Fruit fly (Drosophila melanogaster) whole organism, embryonic: ENCODE measurements around the gene Pxd.

ENCODE experiments used
- Ada2b ChIP-seq: fragments of 200-800 bp; sonication (Bioruptor generic); IDR thresholded peaks from 2 replicates; pipeline ENCODE4 v1.3.6; 2022; ENCODE audit warnings: missing biosample characterization, missing genetic modification characterization
- Atf-2 ChIP-seq: fragments of 200-800 bp; sonication (Bioruptor generic); optimal IDR thresholded peaks from 2 replicates; lab custom pipeline; 2016; ENCODE audit warnings: missing biosample characterization, missing genetic modification characterization
- B-H1 ChIP-seq: fragments of 200-800 bp; sonication (Bioruptor generic); IDR thresholded peaks from 3 replicates; pipeline ENCODE4 v1.3.6; 2022; ENCODE audit warnings: missing biosample characterization, missing genetic modification characterization
- CG10147 ChIP-seq: fragments of 200-800 bp; sonication (Bioruptor generic); optimal IDR thresholded peaks from 2 replicates; lab custom pipeline; 2019; ENCODE audit warnings: missing biosample characterization, mild to moderate bottlenecking, missing genetic modification characterization, moderate library complexity
- CG10209 ChIP-seq: fragments of 200-800 bp; sonication (Bioruptor generic); optimal IDR thresholded peaks from 3 replicates; lab custom pipeline; 2017; ENCODE audit warnings: missing biosample characterization, mild to moderate bottlenecking, missing genetic modification characterization, missing genetic modification reagents
- CG10366 ChIP-seq: fragments of 200-800 bp; sonication (Bioruptor generic); IDR thresholded peaks from 2 replicates; pipeline ENCODE4 v1.3.6; 2022; ENCODE audit warnings: missing biosample characterization, missing genetic modification characterization
- CG11456 ChIP-seq: fragments of 200-800 bp; sonication (Bioruptor generic); IDR thresholded peaks from 3 replicates; pipeline ENCODE4 v1.3.6; 2022; ENCODE audit warnings: missing biosample characterization, missing genetic modification characterization
- CG11560 ChIP-seq: fragments of 200-800 bp; sonication (Bioruptor generic); IDR thresholded peaks from 3 replicates; pipeline ENCODE4 v1.3.6; 2022; ENCODE audit warnings: missing biosample characterization, missing genetic modification characterization
- CG12942 ChIP-seq: fragments of 200-800 bp; sonication (Bioruptor generic); optimal IDR thresholded peaks from 3 replicates; lab custom pipeline; 2016; ENCODE audit warnings: missing biosample characterization, missing genetic modification characterization
- CG15073 ChIP-seq: fragments of 200-800 bp; sonication (Bioruptor generic); optimal IDR thresholded peaks from 2 replicates; lab custom pipeline; 2016; ENCODE audit warnings: missing biosample characterization, missing genetic modification characterization
- CG15269 ChIP-seq: fragments of 200-800 bp; sonication (Bioruptor generic); optimal IDR thresholded peaks from 2 replicates; lab custom pipeline; 2018; ENCODE audit warnings: missing biosample characterization, mild to moderate bottlenecking, missing genetic modification characterization, moderate library complexity
- CG15479 ChIP-seq: fragments of 200-800 bp; sonication (Bioruptor generic); optimal IDR thresholded peaks from 3 replicates; lab custom pipeline; 2019; ENCODE audit warnings: missing biosample characterization, mild to moderate bottlenecking, missing genetic modification characterization, moderate library complexity
- CG17359 ChIP-seq: fragments of 200-800 bp; sonication (Bioruptor generic); optimal IDR thresholded peaks from 3 replicates; lab custom pipeline; 2018; ENCODE audit warnings: missing biosample characterization, mild to moderate bottlenecking, missing genetic modification characterization, moderate library complexity
- CG1792 ChIP-seq: fragments of 200-800 bp; sonication (Bioruptor generic); optimal IDR thresholded peaks from 2 replicates; lab custom pipeline; 2016; ENCODE audit warnings: missing biosample characterization, missing genetic modification characterization
- CG3847 ChIP-seq: fragments of 200-800 bp; sonication (Bioruptor generic); IDR thresholded peaks from 2 replicates; pipeline ENCODE4 v1.3.6; 2022; ENCODE audit warnings: missing biosample characterization, missing genetic modification characterization
- CG6683 ChIP-seq: fragments of 200-800 bp; sonication (Bioruptor generic); optimal IDR thresholded peaks from 2 replicates; lab custom pipeline; 2017; ENCODE audit warnings: missing biosample characterization, mild to moderate bottlenecking, missing genetic modification characterization, missing genetic modification reagents
- CG9215 ChIP-seq: fragments of 200-800 bp; sonication (Bioruptor generic); IDR thresholded peaks from 2 replicates; pipeline ENCODE4 v1.3.6; 2022; ENCODE audit warnings: missing biosample characterization, missing genetic modification characterization
- CTCF ChIP-seq: fragments of 200-800 bp; sonication (Bioruptor generic); optimal IDR thresholded peaks from 2 replicates; lab custom pipeline; 2017; ENCODE audit warnings: missing biosample characterization, mild to moderate bottlenecking, missing genetic modification characterization, moderate library complexity
- D19B ChIP-seq: fragments of 200-800 bp; sonication (Bioruptor generic); optimal IDR thresholded peaks from 2 replicates; lab custom pipeline; 2017; ENCODE audit warnings: missing biosample characterization, mild to moderate bottlenecking, missing genetic modification characterization
- Deaf1 ChIP-seq: fragments of 200-800 bp; optimal IDR thresholded peaks from 3 replicates; lab custom pipeline; 2019; ENCODE audit warnings: missing biosample characterization, mild to moderate bottlenecking, missing genetic modification characterization, moderate library complexity
- Dfd ChIP-seq, 2 experiments: fragments of >200 bp; optimal IDR thresholded peaks; 2 replicates each; lab custom pipeline; 2017; ENCODE audit warnings: missing biosample characterization in 2 of 2, missing genetic modification characterization in 2 of 2
- Dp ChIP-seq: fragments of 200-800 bp; sonication (Bioruptor generic); optimal IDR thresholded peaks from 2 replicates; lab custom pipeline; 2018; ENCODE audit warnings: missing biosample characterization, mild to moderate bottlenecking, missing genetic modification characterization, moderate library complexity
- Ets97D ChIP-seq: fragments of 200-800 bp; sonication (Bioruptor generic); optimal IDR thresholded peaks from 3 replicates; lab custom pipeline; 2016; ENCODE audit warnings: missing biosample characterization, missing genetic modification characterization
- Fer3 ChIP-seq: fragments of 200-800 bp; sonication (Bioruptor generic); optimal IDR thresholded peaks from 2 replicates; lab custom pipeline; 2018; ENCODE audit warnings: missing biosample characterization, mild to moderate bottlenecking, missing genetic modification characterization, moderate library complexity
- Gug ChIP-seq: fragments of 200-800 bp; sonication (Bioruptor generic); IDR thresholded peaks from 4 replicates; pipeline ENCODE4 v1.3.6; 2022; ENCODE audit warnings: missing biosample characterization, missing genetic modification characterization
- HmgD ChIP-seq: fragments of 200-800 bp; sonication (Bioruptor generic); optimal IDR thresholded peaks from 3 replicates; lab custom pipeline; 2016; ENCODE audit warnings: missing biosample characterization, missing genetic modification characterization
- Hr78 ChIP-seq, 2 experiments: fragments of 200-800 bp in 1 of 2; fragments of >200 bp in 1 of 2; sonication (Bioruptor generic) in 1 of 2; optimal IDR thresholded peaks; 2 replicates each; lab custom pipeline; 2017 to 2019; ENCODE audit warnings: missing biosample characterization in 2 of 2, missing genetic modification characterization in 2 of 2, mild to moderate bottlenecking in 1 of 2, moderate library complexity in 1 of 2
- MBD-R2 ChIP-seq: fragments of 200-800 bp; sonication (Bioruptor generic); IDR thresholded peaks from 2 replicates; pipeline ENCODE4 v1.3.6; 2022; ENCODE audit warnings: missing biosample characterization, missing genetic modification characterization
- NC2α ChIP-seq: fragments of 200-800 bp; sonication (Bioruptor generic); optimal IDR thresholded peaks from 2 replicates; lab custom pipeline; 2016; ENCODE audit warnings: missing biosample characterization, missing genetic modification characterization
- Rfx ChIP-seq: fragments of 200-800 bp; sonication (Bioruptor generic); IDR thresholded peaks from 2 replicates; pipeline ENCODE4 v1.3.6; 2022; ENCODE audit warnings: missing biosample characterization, missing genetic modification characterization
- Vsx1 ChIP-seq: fragments of 200-800 bp; sonication (Bioruptor generic); optimal IDR thresholded peaks from 2 replicates; lab custom pipeline; 2017; ENCODE audit warnings: missing biosample characterization, mild to moderate bottlenecking, missing genetic modification characterization, missing genetic modification reagents
- Xrp1 ChIP-seq: fragments of 200-800 bp; sonication (Bioruptor generic); IDR thresholded peaks from 2 replicates; pipeline ENCODE4 v1.3.6; 2022; ENCODE audit warnings: missing biosample characterization, missing genetic modification characterization
- az2 ChIP-seq: fragments of 200-800 bp; sonication (Bioruptor generic); optimal IDR thresholded peaks from 3 replicates; lab custom pipeline; 2016; ENCODE audit warnings: missing biosample characterization, missing genetic modification characterization
- bbx ChIP-seq: fragments of 200-800 bp; sonication (Bioruptor generic); IDR thresholded peaks from 2 replicates; pipeline ENCODE4 v1.3.6; 2022; ENCODE audit warnings: missing biosample characterization, missing genetic modification characterization; ENCODE audit not compliant: partially characterized antibody
- cas ChIP-seq: fragments of 200-800 bp; sonication (Bioruptor generic); IDR thresholded peaks from 2 replicates; pipeline ENCODE4 v1.3.6; 2022; ENCODE audit warnings: missing biosample characterization, missing genetic modification characterization
- da ChIP-seq: fragments of 200-800 bp; sonication (Bioruptor generic); optimal IDR thresholded peaks from 2 replicates; lab custom pipeline; 2016; ENCODE audit warnings: missing biosample characterization, missing genetic modification characterization
- danr ChIP-seq: fragments of 200-800 bp; sonication (Bioruptor generic); IDR thresholded peaks from 2 replicates; pipeline ENCODE4 v1.3.6; 2022; ENCODE audit warnings: missing biosample characterization, missing genetic modification characterization
- ems ChIP-seq: fragments of 200-800 bp; sonication (Bioruptor generic); optimal IDR thresholded peaks from 3 replicates; lab custom pipeline; 2016; ENCODE audit warnings: missing biosample characterization, missing genetic modification characterization
- gro ChIP-seq: fragments of 200-800 bp; sonication (Bioruptor generic); optimal IDR thresholded peaks from 2 replicates; lab custom pipeline; 2016; ENCODE audit warnings: missing biosample characterization, missing genetic modification characterization
- gsb-n ChIP-seq: fragments of 200-800 bp; sonication (Bioruptor generic); optimal IDR thresholded peaks from 3 replicates; lab custom pipeline; 2018; ENCODE audit warnings: missing biosample characterization, mild to moderate bottlenecking, missing genetic modification characterization
- hbn ChIP-seq: fragments of 200-800 bp; sonication (Bioruptor generic); IDR thresholded peaks from 2 replicates; pipeline ENCODE4 v1.3.6; 2022; ENCODE audit warnings: missing biosample characterization, missing genetic modification characterization; ENCODE audit not compliant: partially characterized antibody
- ro ChIP-seq: fragments of 200-800 bp; sonication (Bioruptor generic); IDR thresholded peaks from 2 replicates; pipeline ENCODE4 v1.3.6; 2022; ENCODE audit warnings: missing biosample characterization, missing genetic modification characterization
- salm ChIP-seq: fragments of 200-800 bp; sonication (Bioruptor generic); optimal IDR thresholded peaks from 2 replicates; lab custom pipeline; 2018; ENCODE audit warnings: missing biosample characterization, mild to moderate bottlenecking, missing genetic modification characterization
- sd ChIP-seq: fragments of 200-800 bp; sonication (Bioruptor generic); optimal IDR thresholded peaks from 3 replicates; lab custom pipeline; 2018; ENCODE audit warnings: missing biosample characterization, mild to moderate bottlenecking, missing genetic modification characterization, moderate library complexity
- slp2 ChIP-seq: fragments of 200-800 bp; sonication (Bioruptor generic); optimal IDR thresholded peaks from 2 replicates; lab custom pipeline; 2016; ENCODE audit warnings: missing biosample characterization, missing genetic modification characterization
- so ChIP-seq: fragments of 200-800 bp; sonication (Bioruptor generic); IDR thresholded peaks from 3 replicates; pipeline ENCODE4 v1.3.6; 2022; ENCODE audit warnings: missing biosample characterization, missing genetic modification characterization
- ssp ChIP-seq: fragments of 200-800 bp; sonication (Bioruptor generic); IDR thresholded peaks from 2 replicates; pipeline ENCODE4 v1.3.6; 2022; ENCODE audit warnings: missing biosample characterization, missing genetic modification characterization
- tap ChIP-seq: fragments of 200-800 bp; optimal IDR thresholded peaks from 3 replicates; lab custom pipeline; 2019; ENCODE audit warnings: missing biosample characterization, mild to moderate bottlenecking, missing genetic modification characterization, moderate library complexity
- tll ChIP-seq, 2 experiments: fragments of 200-800 bp in 1 of 2; fragments of >200 bp in 1 of 2; sonication (Bioruptor generic) in 1 of 2; optimal IDR thresholded peaks; 2 replicates each; lab custom pipeline; 2017 to 2019; ENCODE audit warnings: missing biosample characterization in 2 of 2, missing genetic modification characterization in 2 of 2, mild to moderate bottlenecking in 1 of 2, moderate library complexity in 1 of 2
- wdn ChIP-seq: fragments of 200-800 bp; sonication (Bioruptor generic); IDR thresholded peaks from 2 replicates; pipeline ENCODE4 v1.3.6; 2022; ENCODE audit warnings: missing biosample characterization, missing genetic modification characterization
- wek ChIP-seq: fragments of 200-800 bp; sonication (Bioruptor generic); optimal IDR thresholded peaks from 3 replicates; lab custom pipeline; 2018; ENCODE audit warnings: missing biosample characterization, mild to moderate bottlenecking, missing genetic modification characterization, moderate library complexity

The Pxd gene

DNA sequence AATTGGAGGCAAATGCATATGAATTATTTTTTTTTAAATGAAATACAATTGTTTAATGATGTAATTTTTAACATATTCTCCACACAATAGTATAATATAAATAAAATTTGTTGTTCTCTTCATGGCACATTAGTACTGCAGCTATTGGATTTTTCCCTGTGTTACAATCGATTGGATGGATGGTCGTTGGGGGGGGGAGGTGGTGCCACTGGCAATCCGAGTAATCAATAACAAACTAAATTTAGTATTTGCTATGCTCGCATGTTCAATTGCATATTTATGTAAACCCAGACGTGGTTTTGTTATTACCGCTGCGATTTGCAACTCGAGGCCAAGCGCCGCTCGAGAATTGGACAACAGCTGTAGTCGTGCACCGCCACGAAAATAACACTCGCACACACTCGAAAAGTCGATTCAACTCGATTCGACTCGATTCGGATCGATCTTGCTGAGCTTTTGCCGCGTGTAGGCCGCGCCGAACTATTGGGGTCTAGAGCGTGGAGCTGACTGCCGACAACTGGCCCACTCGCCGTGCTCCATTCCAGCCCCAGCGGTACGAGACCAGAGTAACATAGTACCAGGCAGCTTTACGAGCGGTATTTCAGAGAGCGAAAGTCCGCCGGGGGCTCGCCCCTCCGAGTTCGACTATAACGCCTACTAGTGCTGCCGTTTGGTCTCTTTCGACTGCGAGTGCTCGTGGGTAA, 27.0 kb upstream of the Pxd start, which contains the start of gene CG18622 (continued):
- no peak for TF ChIP-seq hbn (GFP tag; lab: Robert Waterston, UW)
- TF ChIP-seq CG15269 (tag; lab: Kevin White, UChicago): no peak
- TF ChIP-seq CG15073 (GFP tag; lab: Kevin White, UChicago): no peak
- TF ChIP-seq tap (tag; lab: Kevin White, UChicago): no peak
- TF ChIP-seq bbx (GFP tag; lab: Robert Waterston, UW): no peak; the same call in 1 of the 2 replicates
- no peak; the same call in 2 of the 3 replicates for TF ChIP-seq so (GFP tag; lab: Robert Waterston, UW)
- TF ChIP-seq CG3847 (GFP tag; lab: Robert Waterston, UW): no peak
- no peak for TF ChIP-seq Atf-2 (GFP tag; lab: Kevin White, UChicago)
- no peak for TF ChIP-seq HmgD (GFP tag; lab: Kevin White, UChicago)
- 0 out of 2 replicates have a peak, but pooled peaks have one; percentile 19 for TF ChIP-seq MBD-R2
- no peak for TF ChIP-seq Hr78 (GFP tag; optimal IDR thresholded peaks at IDR 0.05; lab: Kevin White, UChicago)
- no peak for TF ChIP-seq Ets97D (GFP tag; lab: Kevin White, UChicago)
- no peak for TF ChIP-seq CG10366 (GFP tag; lab: Robert Waterston, UW)
- no peak for TF ChIP-seq CG9215 (GFP tag; lab: Robert Waterston, UW)
- TF ChIP-seq Vsx1 (GFP tag; lab: Kevin White, UChicago): no peak
- TF ChIP-seq CG10209 (GFP tag; lab: Kevin White, UChicago): no peak
- 0 out of 3 replicates have a peak, but pooled peaks have one; percentile 6 for TF ChIP-seq CG11560 (tag; lab: Robert Waterston, UW)
- no peak for TF ChIP-seq CG15479
- TF ChIP-seq Dfd (GFP tag; optimal IDR thresholded peaks at IDR 0.05; lab: Kevin White, UChicago): no peak
- TF ChIP-seq az2 (GFP tag; lab: Kevin White, UChicago): no peak
- TF ChIP-seq danr (GFP tag; lab: Robert Waterston, UW): no peak
- no peak for TF ChIP-seq CG6683
- TF ChIP-seq CG10147 (GFP tag; lab: Kevin White, UChicago): no peak
- TF ChIP-seq Xrp1 (GFP tag; lab: Robert Waterston, UW): no peak
- peak; percentile 88 for TF ChIP-seq Deaf1 (tag; lab: Kevin White, UChicago)
- no peak for TF ChIP-seq gro (GFP tag; lab: Kevin White, UChicago)
- no peak for TF ChIP-seq ems (GFP tag; lab: Kevin White, UChicago)
- TF ChIP-seq wdn (GFP tag; lab: Robert Waterston, UW): no peak
- TF ChIP-seq CG17359 (tag; lab: Kevin White, UChicago): no peak
- TF ChIP-seq da (GFP tag; lab: Kevin White, UChicago): no peak
- no peak for TF ChIP-seq NC2α (GFP tag; lab: Kevin White, UChicago)
- TF ChIP-seq CG11456: no peak; the same call in 2 of the 3 replicates
- no peak for TF ChIP-seq Gug (GFP tag; lab: Robert Waterston, UW)
- no peak for TF ChIP-seq CG1792 (GFP tag; lab: Kevin White, UChicago)
- TF ChIP-seq gsb-n (tag; lab: Kevin White, UChicago): no peak
- no peak for TF ChIP-seq wek
- no peak for TF ChIP-seq ssp (GFP tag; lab: Robert Waterston, UW)
- no peak for TF ChIP-seq salm (tag; lab: Kevin White, UChicago)
- no peak for TF ChIP-seq Rfx
- TF ChIP-seq CG12942 (GFP tag; lab: Kevin White, UChicago): no peak
- no peak for TF ChIP-seq ro (GFP tag; lab: Robert Waterston, UW)
- no peak for TF ChIP-seq slp2 (GFP tag; lab: Kevin White, UChicago)
- TF ChIP-seq B-H1 (GFP tag; lab: Robert Waterston, UW): no peak
- no peak for TF ChIP-seq tll (GFP tag; optimal IDR thresholded peaks at IDR 0.05; lab: Kevin White, UChicago)
- no peak for TF ChIP-seq cas (GFP tag; lab: Robert Waterston, UW)
- peak; percentile 61 for TF ChIP-seq sd (tag; lab: Kevin White, UChicago)
- TF ChIP-seq Fer3 (tag; lab: Kevin White, UChicago): no peak
- TF ChIP-seq Ada2b (GFP tag; lab: Robert Waterston, UW): 0 out of 2 replicates have a peak, but pooled peaks have one; percentile 3
- no peak for TF ChIP-seq D19B (GFP tag; lab: Kevin White, UChicago)
- no peak for TF ChIP-seq Dp (GFP tag; lab: Kevin White, UChicago)
- no peak for TF ChIP-seq CTCF (GFP tag; lab: Kevin White, UChicago)
